Fruit fly (Drosophila melanogaster) whole organism, embryonic: Measurements from ENCODE around the gene Mrp5.

Source experiments
- Awh ChIP-seq: fragments of 200-800 bp; sonication (Bioruptor generic); IDR thresholded peaks from 2 replicates; pipeline ENCODE4, ENCODE4 v1.3.6; 2022; ENCODE audit warnings: missing biosample characterization, missing genetic modification characterization
- CG1024 ChIP-seq: fragments of 200-800 bp; sonication (Bioruptor generic); IDR thresholded peaks from 2 replicates; pipeline ENCODE4 v1.3.6; 2022; ENCODE audit warnings: missing biosample characterization, missing genetic modification characterization
- CG10654 ChIP-seq: fragments of 200-800 bp; sonication (Bioruptor generic); optimal IDR thresholded peaks from 2 replicates; lab custom pipeline; 2016; ENCODE audit warnings: missing biosample characterization, missing genetic modification characterization
- CG1233 ChIP-seq: fragments of 200-800 bp; sonication (Bioruptor generic); optimal IDR thresholded peaks from 4 replicates; lab custom pipeline; 2018; ENCODE audit warnings: missing biosample characterization, mild to moderate bottlenecking, missing genetic modification characterization
- CG12769 ChIP-seq: fragments of 200-800 bp; sonication (Bioruptor generic); optimal IDR thresholded peaks from 2 replicates; lab custom pipeline; 2019; ENCODE audit warnings: missing biosample characterization, mild to moderate bottlenecking, missing genetic modification characterization, moderate library complexity
- CG13775 ChIP-seq: fragments of 200-800 bp; sonication (Bioruptor generic); optimal IDR thresholded peaks from 3 replicates; lab custom pipeline; 2017; ENCODE audit warnings: missing biosample characterization, mild to moderate bottlenecking, missing genetic modification characterization
- CG14014 ChIP-seq: fragments of 200-800 bp; sonication (Bioruptor generic); IDR thresholded peaks from 2 replicates; pipeline ENCODE4 v1.3.6; 2022; ENCODE audit warnings: missing biosample characterization, missing genetic modification characterization
- CG15269 ChIP-seq: fragments of 200-800 bp; sonication (Bioruptor generic); optimal IDR thresholded peaks from 2 replicates; lab custom pipeline; 2018; ENCODE audit warnings: missing biosample characterization, mild to moderate bottlenecking, missing genetic modification characterization, moderate library complexity
- CG17186 ChIP-seq: fragments of 200-800 bp; sonication (Bioruptor generic); optimal IDR thresholded peaks from 3 replicates; lab custom pipeline; 2017; ENCODE audit warnings: missing biosample characterization, missing genetic modification reagents, missing genetic modification characterization
- CG17829 ChIP-seq: fragments of 200-800 bp; optimal IDR thresholded peaks from 2 replicates; lab custom pipeline; 2019; ENCODE audit warnings: missing biosample characterization, mild to moderate bottlenecking, missing genetic modification characterization, moderate library complexity
- CG30403 ChIP-seq: fragments of 200-800 bp; sonication (Bioruptor generic); optimal IDR thresholded peaks from 3 replicates; lab custom pipeline; 2016; ENCODE audit warnings: missing biosample characterization, missing genetic modification characterization
- CG31388 ChIP-seq: fragments of 200-800 bp; sonication (Bioruptor generic); optimal IDR thresholded peaks from 2 replicates; lab custom pipeline; 2016; ENCODE audit warnings: missing biosample characterization, missing genetic modification characterization
- CG3847 ChIP-seq: fragments of 200-800 bp; sonication (Bioruptor generic); IDR thresholded peaks from 2 replicates; pipeline ENCODE4 v1.3.6; 2022; ENCODE audit warnings: missing biosample characterization, missing genetic modification characterization
- CG4282 ChIP-seq: fragments of 200-800 bp; sonication (Bioruptor generic); optimal IDR thresholded peaks from 2 replicates; lab custom pipeline; 2016; ENCODE audit warnings: missing biosample characterization, missing genetic modification characterization
- CG4424 ChIP-seq: fragments of 200-800 bp; sonication (Bioruptor generic); optimal IDR thresholded peaks from 3 replicates; lab custom pipeline; 2016; ENCODE audit warnings: missing biosample characterization, missing genetic modification characterization
- CG6254 ChIP-seq: fragments of 200-800 bp; sonication (Bioruptor generic); optimal IDR thresholded peaks from 3 replicates; lab custom pipeline; 2017; ENCODE audit warnings: mild to moderate bottlenecking, missing biosample characterization, missing genetic modification reagents, missing genetic modification characterization
- CG6683 ChIP-seq: fragments of 200-800 bp; sonication (Bioruptor generic); optimal IDR thresholded peaks from 2 replicates; lab custom pipeline; 2017; ENCODE audit warnings: missing biosample characterization, mild to moderate bottlenecking, missing genetic modification characterization, missing genetic modification reagents
- CG9215 ChIP-seq: fragments of 200-800 bp; sonication (Bioruptor generic); IDR thresholded peaks from 2 replicates; pipeline ENCODE4 v1.3.6; 2022; ENCODE audit warnings: missing biosample characterization, missing genetic modification characterization
- CrebB ChIP-seq: fragments of 200-800 bp; sonication (Bioruptor generic); optimal IDR thresholded peaks from 3 replicates; lab custom pipeline; 2018; ENCODE audit warnings: missing biosample characterization, mild to moderate bottlenecking, missing genetic modification characterization
- Dfd ChIP-seq, 2 experiments: fragments of >200 bp; optimal IDR thresholded peaks; 2 replicates each; lab custom pipeline; 2017; ENCODE audit warnings: missing biosample characterization in 2 of 2, missing genetic modification characterization in 2 of 2
- Ets65A ChIP-seq: fragments of 200-800 bp; sonication (Bioruptor generic); peaks from one replicate; lab custom pipeline; 2016; ENCODE audit warnings: missing biosample characterization, missing genetic modification characterization
- HmgD ChIP-seq: fragments of 200-800 bp; sonication (Bioruptor generic); optimal IDR thresholded peaks from 3 replicates; lab custom pipeline; 2016; ENCODE audit warnings: missing biosample characterization, missing genetic modification characterization
- Mrtf ChIP-seq: fragments of 200-800 bp; sonication (Bioruptor generic); IDR thresholded peaks from 3 replicates; pipeline ENCODE4 v1.3.6; 2022; ENCODE audit warnings: missing biosample characterization, missing genetic modification characterization
- Poxn ChIP-seq: fragments of 200-800 bp; sonication (Bioruptor generic); IDR thresholded peaks from 2 replicates; pipeline ENCODE4 v1.3.6; 2022; ENCODE audit warnings: missing biosample characterization, missing genetic modification characterization
- Scr ChIP-seq: fragments of 200-800 bp; sonication (Bioruptor generic); IDR thresholded peaks from 2 replicates; pipeline ENCODE4 v1.3.6; 2022; ENCODE audit warnings: missing biosample characterization, missing genetic modification characterization; ENCODE audit not compliant: partially characterized antibody
- Six4 ChIP-seq: fragments of 200-800 bp; sonication (Bioruptor generic); optimal IDR thresholded peaks from 2 replicates; lab custom pipeline; 2016; ENCODE audit warnings: missing biosample characterization, missing genetic modification characterization
- Sox100B ChIP-seq: fragments of 200-800 bp; sonication (Bioruptor generic); optimal IDR thresholded peaks from 3 replicates; lab custom pipeline; 2018; ENCODE audit warnings: missing biosample characterization, mild to moderate bottlenecking, missing genetic modification characterization
- Spps ChIP-seq: fragments of 200-800 bp; sonication (Bioruptor generic); optimal IDR thresholded peaks from 2 replicates; lab custom pipeline; 2018; ENCODE audit warnings: missing biosample characterization, mild to moderate bottlenecking, missing genetic modification characterization
- aop ChIP-seq: fragments of 200-800 bp; sonication (Bioruptor generic); IDR thresholded peaks from 2 replicates; pipeline ENCODE4 v1.3.6; 2022; ENCODE audit warnings: missing biosample characterization, missing genetic modification characterization
- cg ChIP-seq: fragments of 200-800 bp; sonication (Bioruptor generic); optimal IDR thresholded peaks from 3 replicates; lab custom pipeline; 2019; ENCODE audit warnings: missing biosample characterization, mild to moderate bottlenecking, missing genetic modification characterization, moderate library complexity
- croc ChIP-seq: fragments of 200-800 bp; sonication (Bioruptor generic); conservative IDR thresholded peaks from 3 replicates; pipeline ENCODE4 v1.3.6; 2022; ENCODE audit warnings: missing biosample characterization, missing genetic modification characterization
- crp ChIP-seq, 2 experiments: fragments of 200-800 bp; sonication (Bioruptor generic); optimal IDR thresholded peaks; 2 replicates in 1 of 2; 3 replicates in 1 of 2; lab custom pipeline; 2017; ENCODE audit warnings: missing biosample characterization in 2 of 2, missing genetic modification characterization in 2 of 2, mild to moderate bottlenecking in 1 of 2, moderate library complexity in 1 of 2
- dimm ChIP-seq: fragments of 200-800 bp; sonication (Bioruptor generic); IDR thresholded peaks from 2 replicates; pipeline ENCODE4 v1.3.6; 2022; ENCODE audit warnings: missing biosample characterization, missing genetic modification characterization
- dpn ChIP-seq, 2 experiments: fragments of 200-800 bp; sonication (Bioruptor generic); optimal IDR thresholded peaks; 3 replicates each; lab custom pipeline; 2016; ENCODE audit warnings: missing biosample characterization in 2 of 2, missing genetic modification characterization in 2 of 2
- eve ChIP-seq, 2 experiments: fragments of >200 bp; optimal IDR thresholded peaks; 2 replicates each; lab custom pipeline; 2017; ENCODE audit warnings: missing biosample characterization in 2 of 2, missing genetic modification characterization in 2 of 2
- ewg ChIP-seq: fragments of 200-800 bp; sonication (Bioruptor generic); optimal IDR thresholded peaks from 3 replicates; lab custom pipeline; 2017; ENCODE audit warnings: mild to moderate bottlenecking, missing biosample characterization, missing genetic modification reagents, missing genetic modification characterization
- grau ChIP-seq: fragments of 200-800 bp; optimal IDR thresholded peaks from 3 replicates; lab custom pipeline; 2019; ENCODE audit warnings: missing biosample characterization, mild to moderate bottlenecking, missing genetic modification characterization, moderate library complexity
- h ChIP-seq: fragments of >200 bp; optimal IDR thresholded peaks from 2 replicates; lab custom pipeline; 2017
- klu ChIP-seq: fragments of 200-800 bp; sonication (Bioruptor generic); IDR thresholded peaks from 2 replicates; pipeline ENCODE4 v1.3.6; 2022; ENCODE audit warnings: missing biosample characterization, missing genetic modification characterization
- lmd ChIP-seq: fragments of 200-800 bp; sonication (Bioruptor generic); IDR thresholded peaks from 2 replicates; pipeline ENCODE4 v1.3.6; 2022; ENCODE audit warnings: missing biosample characterization, missing genetic modification characterization
- pan ChIP-seq, 4 experiments: fragments of >200 bp in 3 of 4; fragments of 200-800 bp in 1 of 4; sonication (Bioruptor generic) in 1 of 4; optimal IDR thresholded peaks in 3 of 4; IDR thresholded peaks in 1 of 4; 2 replicates each; pipeline versions ENCODE4 v1.3.6 to Lab custom; 2017 to 2022; ENCODE audit warnings: missing biosample characterization in 2 of 4, missing genetic modification characterization in 2 of 4, mixed read lengths in 1 of 4
- pb ChIP-seq: fragments of 200-800 bp; sonication (Bioruptor generic); optimal IDR thresholded peaks from 3 replicates; lab custom pipeline; 2016; ENCODE audit warnings: missing biosample characterization, missing genetic modification characterization
- pfk ChIP-seq: fragments of 200-800 bp; sonication (Bioruptor generic); optimal IDR thresholded peaks from 2 replicates; lab custom pipeline; 2018; ENCODE audit warnings: missing biosample characterization, mild to moderate bottlenecking, missing genetic modification characterization, moderate library complexity
- sc ChIP-seq, 3 experiments: fragments of >200 bp in 2 of 3; fragments of 200-800 bp in 1 of 3; sonication (Bioruptor generic) in 1 of 3; optimal IDR thresholded peaks; 2 replicates in 2 of 3; 3 replicates in 1 of 3; lab custom pipeline; 2017; ENCODE audit warnings: mild to moderate bottlenecking in 1 of 3, missing biosample characterization in 1 of 3, missing genetic modification characterization in 1 of 3, missing genetic modification reagents in 1 of 3
- sisA ChIP-seq: fragments of 200-800 bp; sonication (Bioruptor generic); IDR thresholded peaks from 2 replicates; pipeline ENCODE4 v1.3.6; 2022; ENCODE audit warnings: missing biosample characterization, missing genetic modification characterization
- sob ChIP-seq: fragments of 200-800 bp; sonication (Bioruptor generic); IDR thresholded peaks from 2 replicates; pipeline ENCODE4 v1.3.6; 2022; ENCODE audit warnings: missing biosample characterization, missing genetic modification characterization
- tap ChIP-seq: fragments of 200-800 bp; optimal IDR thresholded peaks from 3 replicates; lab custom pipeline; 2019; ENCODE audit warnings: missing biosample characterization, mild to moderate bottlenecking, missing genetic modification characterization, moderate library complexity
- tna ChIP-seq: fragments of 200-800 bp; sonication (Bioruptor generic); IDR thresholded peaks from 2 replicates; pipeline ENCODE4 v1.3.6; 2022; ENCODE audit warnings: missing biosample characterization, missing genetic modification characterization; ENCODE audit not compliant: partially characterized antibody
- z ChIP-seq: fragments of 200-800 bp; sonication (Bioruptor generic); IDR thresholded peaks from 3 replicates; pipeline ENCODE4 v1.3.6; 2022; ENCODE audit warnings: missing biosample characterization, missing genetic modification characterization

Gene Mrp5

dm6 chr3R:19875118-19875887 lies at the start of gene Mrp5:
Gene Mrp5, minus strand, starts transcription at chr3R:19875678.
- peak; percentile 61 for TF ChIP-seq Awh (GFP tag; lab: Robert Waterston, UW)
- peak; percentile 49; the same call in 1 of the 2 replicates for TF ChIP-seq aop (GFP tag; lab: Robert Waterston, UW)
- TF ChIP-seq Sox100B (GFP tag; lab: Kevin White, UChicago) = peak; percentile 41
- TF ChIP-seq dimm (GFP tag; lab: Robert Waterston, UW) = no peak
- TF ChIP-seq CG1233 = no peak
- TF ChIP-seq ewg = peak; percentile 95
- TF ChIP-seq CrebB = peak; percentile 21
- TF ChIP-seq z (GFP tag; lab: Robert Waterston, UW) = no peak
- TF ChIP-seq CG14014 (GFP tag; lab: Robert Waterston, UW) = peak; percentile 53; the same call in 1 of the 2 replicates
- TF ChIP-seq tna (GFP tag; lab: Robert Waterston, UW) = peak; percentile 15; the same call in 1 of the 2 replicates
- peak; percentile 63 for TF ChIP-seq sob (GFP tag; lab: Robert Waterston, UW)
- peak; percentile 26 to 46 for TF ChIP-seq dpn (GFP tag; optimal IDR thresholded peaks at IDR 0.05; lab: Kevin White, UChicago)
- TF ChIP-seq CG17186 (GFP tag; lab: Kevin White, UChicago) = peak; percentile 11
- TF ChIP-seq pb (GFP tag; lab: Kevin White, UChicago) = no peak
- TF ChIP-seq cg (GFP tag; lab: Kevin White, UChicago) = peak; percentile 78
- peak; percentile 63; the same call in 1 of the 2 replicates for TF ChIP-seq CG1024 (GFP tag; lab: Robert Waterston, UW)
- no peak for TF ChIP-seq eve (GFP tag; optimal IDR thresholded peaks at IDR 0.05; lab: Kevin White, UChicago)
- TF ChIP-seq lmd (GFP tag; lab: Robert Waterston, UW) = peak; percentile 65
- TF ChIP-seq pfk = no peak
- TF ChIP-seq pan (optimal IDR thresholded peaks at IDR 0.05; lab: Kevin White, UChicago) = no peak
- peak in 1 of 2 experiments; percentile 62 for TF ChIP-seq pan (GFP tag; optimal IDR thresholded peaks at IDR 0.05 in 1 of 2, IDR thresholded peaks at IDR 0.05 in 1 of 2)
- TF ChIP-seq CG6254 (GFP tag; lab: Kevin White, UChicago) = peak; percentile 50
- peak; percentile 73 for TF ChIP-seq Ets65A (GFP tag; lab: Kevin White, UChicago)
- TF ChIP-seq Six4 (GFP tag; lab: Kevin White, UChicago) = no peak
- TF ChIP-seq crp (GFP tag; optimal IDR thresholded peaks at IDR 0.05; lab: Kevin White, UChicago) = no peak
- TF ChIP-seq Scr (GFP tag; lab: Robert Waterston, UW) = no peak
- no peak for TF ChIP-seq HmgD
- TF ChIP-seq CG6683 = no peak
- TF ChIP-seq CG13775 = peak; percentile 51
- no peak for TF ChIP-seq CG9215 (GFP tag; lab: Robert Waterston, UW)
- peak; percentile 20 for TF ChIP-seq CG17829 (tag; lab: Kevin White, UChicago)
- peak; percentile 30 for TF ChIP-seq CG4424 (GFP tag; lab: Kevin White, UChicago)
- no peak for TF ChIP-seq h (lab: Kevin White, UChicago)
- TF ChIP-seq CG3847 (GFP tag; lab: Robert Waterston, UW) = no peak; the same call in 1 of the 2 replicates
- TF ChIP-seq CG15269 (tag; lab: Kevin White, UChicago) = peak; percentile 41
- TF ChIP-seq Spps (tag; lab: Kevin White, UChicago) = no peak
- TF ChIP-seq CG4282 (GFP tag; lab: Kevin White, UChicago) = no peak
- peak; percentile 40 for TF ChIP-seq CG30403 (GFP tag; lab: Kevin White, UChicago)
- peak; percentile 40 for TF ChIP-seq grau (tag; lab: Kevin White, UChicago)
- TF ChIP-seq CG12769 (tag; lab: Kevin White, UChicago) = peak; percentile 28
- TF ChIP-seq sc (optimal IDR thresholded peaks at IDR 0.05; lab: Kevin White, UChicago) = no peak
- no peak for TF ChIP-seq sc (GFP tag; optimal IDR thresholded peaks at IDR 0.05; lab: Kevin White, UChicago)
- peak; percentile 66 for TF ChIP-seq sisA
- TF ChIP-seq croc (GFP tag; lab: Robert Waterston, UW) = no peak
- no peak for TF ChIP-seq Poxn
- no peak for TF ChIP-seq klu
- no peak for TF ChIP-seq tap (tag; lab: Kevin White, UChicago)
- TF ChIP-seq CG31388 (GFP tag; lab: Kevin White, UChicago) = no peak
- TF ChIP-seq CG10654 = peak; percentile 14
- no peak for TF ChIP-seq Dfd (GFP tag; optimal IDR thresholded peaks at IDR 0.05; lab: Kevin White, UChicago)
- peak; percentile 36; the same call in 2 of the 3 replicates for TF ChIP-seq Mrtf (GFP tag; lab: Robert Waterston, UW)
